Worm (Caenorhabditis elegans) whole organism, mixed stage, embryonic: ENCODE data around the gene C28D4.5.

Source experiments
- blmp-1 ChIP-seq: fragments of 150-350 bp; optimal IDR thresholded peaks from 2 replicates; lab custom pipeline; 2014; ENCODE audit warnings: missing biosample characterization, missing genetic modification characterization
- ces-1 ChIP-seq: fragments of 150-350 bp; optimal IDR thresholded peaks from 2 replicates; lab custom pipeline; 2014; ENCODE audit warnings: missing biosample characterization, missing genetic modification reagents, missing genetic modification characterization
- elt-3 ChIP-seq: fragments of 150-350 bp; optimal IDR thresholded peaks from 2 replicates; lab custom pipeline; 2014; ENCODE audit warnings: missing biosample characterization, missing genetic modification characterization
- hlh-1 ChIP-seq: fragments of 150-350 bp; optimal IDR thresholded peaks from 2 replicates; lab custom pipeline; 2014; ENCODE audit warnings: missing biosample characterization, missing genetic modification reagents, missing genetic modification characterization
- lin-13 ChIP-seq: fragments of 150-350 bp; optimal IDR thresholded peaks from 2 replicates; lab custom pipeline; 2014; ENCODE audit warnings: missing biosample characterization, missing genetic modification characterization
- lsy-2 ChIP-seq: fragments of 150-350 bp; optimal IDR thresholded peaks from 2 replicates; lab custom pipeline; 2014; ENCODE audit warnings: missing biosample characterization, missing genetic modification characterization
- nhr-12 ChIP-seq: fragments of 150-350 bp; optimal IDR thresholded peaks from 2 replicates; lab custom pipeline; 2014; ENCODE audit warnings: missing biosample characterization, missing genetic modification characterization
- nhr-237 ChIP-seq: fragments of 150-350 bp; optimal IDR thresholded peaks from 2 replicates; lab custom pipeline; 2014; ENCODE audit warnings: missing biosample characterization, missing genetic modification characterization
- pha-4 ChIP-seq: fragments of 150-350 bp; optimal IDR thresholded peaks from 2 replicates; lab custom pipeline; 2018; ENCODE audit warnings: missing biosample characterization, missing genetic modification reagents, missing genetic modification characterization
- snpc-4 ChIP-seq: fragments of 150-350 bp; optimal IDR thresholded peaks from 2 replicates; lab custom pipeline; 2014; ENCODE audit warnings: missing biosample characterization, missing genetic modification characterization
- tbx-8 ChIP-seq: fragments of 200-800 bp; sonication (Bioruptor generic); optimal IDR thresholded peaks from 2 replicates; lab custom pipeline; 2018; ENCODE audit warnings: mild to moderate bottlenecking, missing genetic modification characterization, moderate library complexity, missing compliant biosample characterization
- unc-120 ChIP-seq: sonication (generic microtip); optimal IDR thresholded peaks from 2 replicates; lab custom pipeline; 2017; ENCODE audit warnings: missing genetic modification characterization, missing compliant biosample characterization; ENCODE audit not compliant: poor library complexity, severe bottlenecking
- unc-39 ChIP-seq: fragments of 150-350 bp; optimal IDR thresholded peaks from 2 replicates; lab custom pipeline; 2014; ENCODE audit warnings: missing biosample characterization, missing genetic modification characterization

- no peak for TF ChIP-seq blmp-1 (tag; lab: Kevin White, UChicago)
- no peak for TF ChIP-seq unc-39 (tag; lab: Kevin White, UChicago)
- no peak for TF ChIP-seq unc-120 (tag; lab: Kevin White, UChicago)
- no peak for TF ChIP-seq tbx-8 (GFP tag; lab: Kevin White, UChicago)
- TF ChIP-seq ces-1 (GFP tag; lab: Kevin White, UChicago), result no peak
- no peak for TF ChIP-seq lsy-2 (tag; lab: Kevin White, UChicago)
- TF ChIP-seq elt-3, result no peak
- TF ChIP-seq pha-4 (tag; lab: Kevin White, UChicago), result no peak
- TF ChIP-seq snpc-4 (tag; lab: Kevin White, UChicago), result no peak
- no peak for TF ChIP-seq lin-13 (tag; lab: Kevin White, UChicago)
- TF ChIP-seq hlh-1 (tag; lab: Kevin White, UChicago), result no peak
- TF ChIP-seq nhr-237 (tag; lab: Kevin White, UChicago), result no peak
- no peak for TF ChIP-seq nhr-12 (tag; lab: Kevin White, UChicago)
Measured at ce11 chrIV:9784689-9785088, 38.0 kb upstream of the C28D4.5 start, which contains the start of gene sre-4.
